Worm (Caenorhabditis elegans): ENCODE data around the gene sec-10.

DNA sequence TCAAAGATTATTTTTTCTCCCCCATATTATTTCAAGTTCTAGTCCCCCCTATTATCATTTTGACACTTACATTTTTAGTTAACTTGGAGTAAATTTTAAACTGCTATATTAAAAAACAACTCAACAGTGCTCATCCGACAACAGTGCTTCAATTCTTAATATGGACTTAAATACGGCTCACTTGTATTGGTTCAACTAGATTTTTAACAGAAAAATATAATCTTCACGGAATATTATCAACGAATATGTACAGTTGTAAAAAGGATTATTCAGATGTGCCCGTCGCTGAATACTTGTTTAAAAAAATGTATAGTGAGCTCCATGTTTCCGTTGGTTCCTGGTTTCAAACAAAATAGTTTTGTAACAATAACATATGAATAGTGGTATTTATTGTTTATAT is 18.0 kb upstream of the sec-10 start:
- no peak for TF ChIP-seq unc-39 (tag; optimal IDR thresholded peaks at IDR 0.05)
- no peak for TF ChIP-seq snpc-4 (tag; optimal IDR thresholded peaks at IDR 0.05)
- TF ChIP-seq blmp-1 (tag; optimal IDR thresholded peaks at IDR 0.05) = no peak
- no peak for TF ChIP-seq lin-13 (tag; optimal IDR thresholded peaks at IDR 0.05)
- no peak for TF ChIP-seq nhr-12 (tag; optimal IDR thresholded peaks at IDR 0.05)
- TF ChIP-seq nhr-237 (tag; optimal IDR thresholded peaks at IDR 0.05) = no peak
- TF ChIP-seq hlh-1 (tag; optimal IDR thresholded peaks at IDR 0.05) = no peak
- no peak for TF ChIP-seq pha-4 (tag; optimal IDR thresholded peaks at IDR 0.05)
- no peak for TF ChIP-seq elt-3 (tag; optimal IDR thresholded peaks at IDR 0.05)
- TF ChIP-seq nhr-2 (tag; optimal IDR thresholded peaks at IDR 0.05) = no peak

Measured in whole organism, mixed stage, embryonic.